Worm (Caenorhabditis elegans) whole organism, L4/young adult: ENCODE measurements around the gene acs-4.
"Not testable (repeated sequence)": the region's sequence is repeated elsewhere in the genome, so short reads cannot be mapped to it uniquely, and the experiment has no call there.

Experiments
- W03F9.2 ChIP-seq: fragments of 150-350 bp; optimal IDR thresholded peaks from 2 replicates; lab custom pipeline; 2014; ENCODE audit warnings: missing biosample characterization, missing genetic modification characterization
- dao-5 ChIP-seq: sonication (generic microtip); optimal IDR thresholded peaks from 2 replicates; lab custom pipeline; 2016; ENCODE audit warnings: missing genotype, missing genetic modification characterization, moderate library complexity, missing compliant biosample characterization
- him-1 ChIP-seq: sonication (generic microtip); optimal IDR thresholded peaks from 2 replicates; lab custom pipeline; 2016; ENCODE audit warnings: missing genotype, missing genetic modification reagents, missing genetic modification characterization, missing compliant biosample characterization

Gene acs-4

DNA sequence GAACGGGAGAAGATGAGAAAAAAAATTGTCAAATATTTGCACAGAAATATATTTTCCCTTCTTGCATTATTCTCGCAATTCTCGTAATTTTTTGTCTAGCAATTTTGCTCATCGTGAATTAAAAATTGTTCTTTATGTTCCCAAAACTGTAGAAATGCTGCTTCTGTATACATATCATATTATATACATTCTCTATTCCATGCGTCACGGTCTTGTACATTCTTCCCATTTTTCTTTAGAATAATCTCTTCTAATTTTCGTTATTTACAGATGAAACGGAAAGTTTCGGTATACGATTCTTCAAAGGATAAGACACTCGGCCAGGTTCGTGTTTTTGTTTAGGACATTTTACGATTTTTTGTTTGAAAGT is at the start of gene acs-4:
Gene acs-4 (plus strand): TSS at position 271 of the 370 bp plus-strand sequence.
- TF ChIP-seq dao-5 = no peak
- TF ChIP-seq him-1 (tag; lab: Kevin White, UChicago) = no peak
- TF ChIP-seq W03F9.2 (tag; lab: Kevin White, UChicago) = no peak

DNA sequence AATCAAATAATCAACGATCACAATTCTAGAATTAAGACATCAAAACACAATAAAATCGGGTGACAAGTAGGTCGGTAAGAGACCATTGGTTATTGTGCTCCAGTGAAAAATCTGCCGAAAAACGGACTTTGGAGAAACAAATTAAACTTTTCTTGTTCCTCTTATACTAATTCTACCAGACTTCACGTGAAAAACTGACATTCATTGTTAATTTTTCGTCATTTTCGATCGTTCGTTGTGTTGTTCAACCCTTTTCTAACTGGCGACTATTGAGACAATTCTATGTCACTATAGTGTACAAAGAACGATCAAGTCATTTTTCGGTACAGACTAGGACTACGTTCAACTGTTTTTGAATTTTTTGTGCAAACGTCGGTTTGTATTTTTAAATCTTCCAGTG is 47.2 kb upstream of the acs-4 start:
- TF ChIP-seq W03F9.2 (tag; lab: Kevin White, UChicago) (no peak), dao-5 (no peak), him-1 (tag; lab: Kevin White, UChicago) (no peak)

DNA sequence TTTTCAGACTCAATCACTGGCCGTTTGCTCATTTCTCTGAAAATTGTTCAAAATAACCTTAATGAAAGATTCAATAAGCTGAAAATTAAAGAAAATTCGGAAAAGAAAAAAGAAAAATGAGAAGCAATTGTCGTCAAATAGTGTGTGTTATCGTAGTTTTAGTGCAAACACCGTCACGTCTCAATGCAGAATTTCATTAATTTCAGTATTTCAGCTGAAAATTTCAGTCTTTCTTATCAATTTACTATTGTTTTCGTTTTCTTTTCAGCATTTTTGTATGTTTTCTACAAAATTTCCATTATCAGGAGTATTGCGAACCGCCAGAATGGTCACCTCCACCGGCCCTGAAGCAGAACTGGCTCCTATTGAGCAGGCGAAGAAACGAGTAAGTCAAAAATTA is 44.8 kb upstream of the acs-4 start, which contains the start of the genes B0280.9 and rpia-1:
Gene B0280.9 (minus strand): TSS at position 36 of the 400 bp plus-strand sequence.
Gene rpia-1 (plus strand): TSS at position 269 of the 400 bp plus-strand sequence.
- TF ChIP-seq W03F9.2 (tag; lab: Kevin White, UChicago) (peak; percentile 59), him-1 (tag; lab: Kevin White, UChicago) (no peak)

DNA sequence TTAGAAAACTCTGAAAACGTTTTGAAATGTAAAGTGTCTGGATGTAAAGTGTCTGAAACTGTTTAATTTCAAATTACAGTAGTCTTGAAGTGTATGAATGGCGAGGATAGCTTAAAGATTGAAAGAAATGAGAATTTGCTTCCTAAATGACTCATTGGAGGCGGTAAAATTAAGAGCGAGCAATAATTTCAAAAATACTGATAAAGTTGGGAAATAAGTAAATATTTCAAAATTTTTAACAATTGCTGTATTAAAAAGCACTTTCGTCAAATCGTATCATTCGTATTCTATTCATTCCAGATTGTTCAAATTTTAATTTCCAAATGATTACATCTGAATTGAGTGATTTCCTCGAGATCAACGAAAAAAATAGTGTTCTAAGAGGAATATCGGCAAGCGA is 43.3 kb upstream of the acs-4 start, which contains the start of gene B0280.2:
Gene B0280.2 (plus strand): TSS at position 301 of the 400 bp plus-strand sequence.
- TF ChIP-seq W03F9.2 (tag; lab: Kevin White, UChicago) = no peak
- no peak for TF ChIP-seq him-1 (tag; lab: Kevin White, UChicago)
- no peak for TF ChIP-seq dao-5

DNA sequence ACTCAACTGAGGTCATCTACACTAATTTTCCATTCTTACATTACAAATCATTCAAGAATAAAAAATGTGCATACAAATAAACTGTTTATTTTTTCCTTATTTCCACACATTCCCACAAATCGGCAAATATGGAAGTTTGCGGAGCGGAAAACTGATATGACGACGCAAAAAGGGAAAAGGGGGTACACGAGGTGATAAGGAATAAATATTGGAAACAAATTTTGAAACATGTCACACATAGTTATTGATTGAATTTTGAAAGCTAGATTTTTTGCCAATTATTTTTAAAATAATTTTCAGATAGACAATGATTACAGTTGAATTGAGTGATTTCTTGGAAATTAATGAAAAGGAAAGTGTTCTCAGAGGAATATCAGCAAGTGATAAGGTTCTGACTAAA is 39.0 kb upstream of the acs-4 start, which contains the start of gene viro-2:
Gene viro-2 (plus strand): TSS at position 301 of the 400 bp plus-strand sequence.
- TF ChIP-seq dao-5; him-1 (tag; lab: Kevin White, UChicago); W03F9.2 (tag; lab: Kevin White, UChicago): not testable (repeated sequence)

DNA sequence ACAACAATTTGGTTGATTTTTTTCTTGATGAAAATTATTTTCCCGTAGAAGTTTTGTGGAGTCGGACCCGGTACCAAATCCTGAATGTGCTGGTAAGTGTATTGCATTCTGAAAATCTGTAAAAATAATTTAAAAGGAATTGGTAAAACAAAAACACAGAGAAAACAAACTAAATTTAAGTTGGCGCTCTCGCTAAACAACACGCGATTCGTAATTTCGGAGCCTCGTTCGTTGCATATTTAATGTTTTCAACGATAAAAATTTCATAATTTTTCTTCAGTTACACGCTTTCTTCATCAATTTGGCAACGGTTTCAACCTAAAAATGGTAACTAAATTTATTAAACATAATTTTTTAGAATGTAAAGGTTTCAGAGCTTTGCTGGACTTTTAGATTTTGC is 34.1 kb upstream of the acs-4 start, which contains the start of the genes pot-1 and ggtb-1:
Gene pot-1 (minus strand): TSS at position 120 of the 400 bp plus-strand sequence.
Gene ggtb-1 (plus strand): TSS at position 208 of the 400 bp plus-strand sequence.
- TF ChIP-seq him-1 (tag; lab: Kevin White, UChicago) (no peak), dao-5 (no peak), W03F9.2 (tag; lab: Kevin White, UChicago) (no peak)

DNA sequence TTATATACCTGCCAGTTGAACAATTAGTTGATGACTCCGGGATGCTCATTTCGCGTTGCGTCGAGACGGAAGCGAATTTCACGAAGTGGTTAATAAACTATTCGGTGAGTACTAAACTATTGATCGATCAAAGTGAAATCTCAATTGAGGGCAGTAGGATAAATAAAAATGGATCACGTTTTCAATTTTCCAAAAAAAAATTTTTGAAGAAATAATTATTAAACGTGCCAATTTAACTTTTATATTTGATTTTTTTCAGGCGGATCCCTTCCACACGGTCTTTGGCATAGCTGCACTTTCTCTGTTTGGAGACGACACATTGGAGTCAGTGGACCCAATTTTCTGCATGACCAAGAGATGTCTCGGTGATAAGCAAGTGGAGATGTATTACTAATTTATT is 31.6 kb upstream of the acs-4 start, which contains the start of gene B0280.17:
Gene B0280.17 (minus strand): TSS at position 101 of the 400 bp plus-strand sequence.
- no peak for TF ChIP-seq him-1 (tag; lab: Kevin White, UChicago)
- TF ChIP-seq W03F9.2 (tag; lab: Kevin White, UChicago) = no peak
- TF ChIP-seq dao-5 = no peak

DNA sequence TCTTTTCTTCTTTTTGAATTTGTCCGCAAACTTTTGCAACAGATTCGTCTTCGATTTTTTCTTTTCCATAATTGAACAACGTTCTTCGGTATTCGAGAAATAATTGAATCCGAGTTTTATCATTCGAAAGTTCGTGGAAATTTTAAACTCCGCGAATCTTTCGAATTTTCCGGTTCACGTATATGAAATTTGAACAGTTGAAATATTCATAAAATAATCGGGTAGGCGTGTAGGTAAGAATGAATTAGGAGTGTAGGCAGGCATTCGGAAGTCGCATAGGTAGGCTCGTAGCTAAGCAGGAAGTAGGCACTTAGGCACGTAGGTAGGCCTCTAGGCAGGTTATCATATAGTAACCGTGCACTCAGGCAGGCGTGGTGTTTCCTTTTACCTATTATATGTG is 29.5 kb upstream of the acs-4 start, which contains the start of gene B0280.11:
Gene B0280.11 (minus strand): TSS at position 101 of the 400 bp plus-strand sequence.
- no peak for TF ChIP-seq dao-5
- TF ChIP-seq W03F9.2 (tag; lab: Kevin White, UChicago) = no peak
- no peak for TF ChIP-seq him-1 (tag; lab: Kevin White, UChicago)

DNA sequence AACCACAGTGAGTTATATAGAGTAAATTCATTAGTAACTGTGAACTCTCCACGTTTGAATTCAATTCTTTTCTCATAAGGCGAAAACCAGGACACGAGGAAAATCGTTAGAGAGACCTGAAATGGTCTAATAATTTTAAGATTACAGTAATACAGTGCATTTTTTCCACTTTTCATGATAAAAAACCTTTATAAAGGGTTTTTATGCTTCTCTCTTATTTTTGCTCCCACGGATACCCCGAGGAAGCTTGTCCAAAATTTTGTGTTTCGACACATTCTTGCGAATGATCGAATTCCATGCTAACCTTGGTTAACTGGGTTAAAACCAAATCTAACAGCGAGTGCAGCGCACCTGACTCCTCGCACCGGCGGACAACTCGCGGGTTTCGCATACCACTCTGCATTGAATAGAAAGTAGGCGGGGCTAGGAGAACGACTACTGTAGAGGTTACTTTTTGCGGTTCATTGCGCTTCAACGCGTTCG is 27.4 kb upstream of the acs-4 start:
- TF ChIP-seq him-1 (tag; lab: Kevin White, UChicago) (no peak), dao-5 (no peak), W03F9.2 (tag; lab: Kevin White, UChicago) (no peak)

DNA sequence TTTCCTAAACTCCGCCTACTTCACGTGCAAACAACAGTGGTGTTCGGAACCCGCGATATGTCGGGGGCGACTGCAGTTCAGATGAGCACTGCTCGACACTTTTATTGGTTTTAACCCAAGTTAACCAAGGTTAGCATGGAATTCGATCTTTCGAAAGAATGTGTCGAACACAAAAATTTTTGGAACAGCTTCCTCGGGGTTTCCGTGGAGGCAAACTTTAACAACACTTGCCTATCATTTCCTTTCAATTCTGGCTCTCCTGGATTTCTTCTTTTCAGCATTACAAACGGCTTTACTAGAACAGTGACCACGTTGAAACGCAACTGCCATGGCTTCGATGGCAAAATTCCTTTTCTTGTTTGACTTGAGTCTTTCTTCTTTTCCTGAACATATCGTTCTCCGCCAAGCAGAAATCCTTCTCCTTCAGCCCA is 26.3 kb upstream of the acs-4 start:
- TF ChIP-seq him-1 (tag; lab: Kevin White, UChicago) = no peak
- TF ChIP-seq dao-5 = no peak
- peak; percentile 66 for TF ChIP-seq W03F9.2 (tag; lab: Kevin White, UChicago)

DNA sequence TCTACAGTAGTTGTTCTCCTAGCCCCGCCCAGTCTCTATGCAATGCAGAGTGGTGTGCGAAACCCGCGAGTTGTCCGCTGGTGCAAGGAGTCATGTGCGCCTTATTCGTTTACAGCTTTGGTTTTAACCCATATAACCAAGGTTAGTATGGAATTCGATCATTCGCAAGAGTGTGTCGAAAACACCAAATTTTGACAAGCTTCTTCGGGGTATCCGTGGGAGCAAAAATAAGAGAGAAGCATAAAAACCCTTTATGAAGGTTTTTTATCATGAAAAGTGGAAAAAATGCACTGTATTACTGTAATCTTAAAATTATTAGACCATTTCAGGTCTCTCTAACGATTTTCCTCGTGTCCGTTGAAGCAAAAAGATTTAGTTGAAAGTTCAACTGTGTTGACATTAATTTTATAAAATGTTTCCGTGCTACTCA is 25.5 kb upstream of the acs-4 start:
- TF ChIP-seq dao-5 = no peak
- TF ChIP-seq W03F9.2 (tag; lab: Kevin White, UChicago) = no peak
- TF ChIP-seq him-1 (tag; lab: Kevin White, UChicago) = no peak

DNA sequence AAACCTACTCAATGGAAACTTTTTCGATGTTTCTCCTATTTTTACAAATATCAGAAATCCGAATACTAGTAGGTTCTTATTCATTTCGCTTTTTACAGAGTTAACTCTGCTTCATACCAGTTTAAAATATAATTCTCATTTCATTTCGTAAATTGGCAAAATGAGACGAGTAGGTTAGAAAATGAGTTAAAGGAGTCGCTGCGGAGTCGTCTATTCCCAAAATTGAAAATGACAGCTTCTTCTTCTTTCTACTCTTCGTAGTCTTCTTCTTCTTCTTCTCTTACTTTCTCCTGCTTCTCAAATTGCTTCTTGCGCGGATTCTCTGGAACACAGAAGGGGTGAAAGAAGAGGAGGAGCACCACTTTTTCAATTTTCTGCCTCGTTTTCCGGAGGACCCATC is 22.9 kb upstream of the acs-4 start, which contains the start of gene glr-2:
Gene glr-2 (minus strand): TSS at position 211 of the 400 bp plus-strand sequence.
- TF ChIP-seq W03F9.2 (tag; lab: Kevin White, UChicago) (no peak), dao-5 (no peak), him-1 (tag; lab: Kevin White, UChicago) (no peak)

DNA sequence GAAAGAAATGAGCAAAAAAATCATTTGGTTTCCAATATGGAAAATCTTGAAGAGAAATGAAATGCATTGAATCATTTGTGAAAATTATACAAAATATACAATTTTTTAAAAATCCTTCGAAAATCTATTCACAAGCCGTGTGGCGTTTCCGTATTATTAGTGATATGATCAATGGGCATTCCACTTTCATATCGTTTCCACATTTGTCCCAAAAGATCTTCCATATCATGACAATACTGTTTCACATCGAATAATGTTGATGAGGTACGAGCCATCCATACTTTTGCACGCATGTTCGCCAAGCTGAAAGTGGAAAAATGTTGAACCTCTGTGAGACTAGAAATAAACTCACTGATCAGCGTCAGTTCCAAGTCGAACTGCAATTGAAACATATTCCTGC is 21.3 kb upstream of the acs-4 start:
- TF ChIP-seq W03F9.2 (tag; lab: Kevin White, UChicago) (no peak), him-1 (tag; lab: Kevin White, UChicago) (no peak), dao-5 (no peak)

DNA sequence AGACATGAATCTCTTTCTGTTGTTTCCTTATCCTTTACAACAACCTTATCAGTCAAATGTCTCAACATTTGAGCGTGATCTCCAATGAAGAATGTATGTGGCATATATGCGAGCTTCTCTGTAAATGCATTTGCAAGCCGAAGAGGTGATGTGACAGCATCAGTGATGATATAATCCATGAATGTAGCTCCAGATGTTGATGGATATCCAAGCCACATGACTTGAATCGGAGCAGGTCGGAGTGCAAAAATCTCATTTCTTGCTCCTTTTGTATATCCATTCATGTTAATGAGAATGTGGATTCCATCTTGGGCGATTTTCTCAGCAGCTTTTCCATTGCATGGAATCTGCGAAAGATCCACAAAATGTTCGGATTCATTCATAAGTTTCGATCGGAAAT is 19.4 kb upstream of the acs-4 start:
- no peak for TF ChIP-seq him-1 (tag; lab: Kevin White, UChicago)
